Fruit fly (Drosophila melanogaster): ENCODE measurements around the gene CG11357.

DNA sequence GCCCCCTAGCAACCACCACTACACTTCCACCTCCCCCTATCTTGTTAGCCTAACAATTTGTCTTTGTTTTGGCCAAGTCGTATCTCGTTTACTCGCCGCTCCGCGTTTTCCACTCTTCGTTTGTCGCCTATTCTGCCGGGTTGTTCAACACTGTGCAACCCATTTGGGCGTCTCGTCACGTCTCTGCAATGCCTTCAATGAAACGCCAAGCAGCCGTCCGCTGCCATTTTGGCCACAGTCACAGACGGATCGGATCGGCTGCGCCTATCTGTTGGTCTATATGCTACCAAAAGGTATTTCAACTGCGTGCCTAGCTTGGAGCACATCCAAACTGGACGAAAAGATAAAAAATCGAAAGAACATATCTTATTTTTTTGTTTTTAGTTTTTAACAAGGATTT lies 25.5 kb upstream of the CG11357 start:
- TF ChIP-seq z (GFP tag; IDR thresholded peaks at IDR 0.05) (no peak), CG32767 (GFP tag; IDR thresholded peaks at IDR 0.05) (no peak), Chrac-16 (GFP tag; optimal IDR thresholded peaks at IDR 0.05) (no peak), CG30020 (tag; optimal IDR thresholded peaks at IDR 0.05) (no peak), Hr51 (GFP tag; optimal IDR thresholded peaks at IDR 0.05) (no peak), CG9817 (tag; optimal IDR thresholded peaks at IDR 0.05) (no peak)

Data from whole organism, embryonic.